Fruit fly (Drosophila melanogaster) whole organism: ENCODE data around the gene chif.

Source experiments
- CG8478 ChIP-seq: fragments of >200 bp; optimal IDR thresholded peaks from 2 replicates; lab custom pipeline; 2018; ENCODE audit warnings: inconsistent platforms
- Dll ChIP-seq: fragments of >200 bp; optimal IDR thresholded peaks from 2 replicates; lab custom pipeline; 2017
- EcR ChIP-seq, 2 experiments: fragments of >200 bp; optimal IDR thresholded peaks; 2 replicates each; lab custom pipeline; 2017; ENCODE audit warnings: missing biosample characterization in 2 of 2, missing genetic modification characterization in 2 of 2, missing genetic modification reagents in 2 of 2
- psq ChIP-seq: fragments of >200 bp; optimal IDR thresholded peaks from 2 replicates; lab custom pipeline; 2017

dm6 chr2L:16374691-16375090 lies 22.3 kb upstream of the chif start:
- no peak for TF ChIP-seq CG8478
- no peak for TF ChIP-seq psq (lab: Kevin White, UChicago)
- no peak for TF ChIP-seq EcR (GFP tag; optimal IDR thresholded peaks at IDR 0.05; lab: Kevin White, UChicago)
- TF ChIP-seq Dll (lab: Kevin White, UChicago), result no peak
